Fruit fly (Drosophila melanogaster) whole organism, embryonic: ENCODE measurements around the gene NELF-B.
"Not testable (repeated sequence)": the region's sequence is repeated elsewhere in the genome, so short reads cannot be mapped to it uniquely, and the experiment has no call there.

ENCODE experiments used
- ATbp ChIP-seq: fragments of 200-800 bp; sonication (Bioruptor generic); optimal IDR thresholded peaks from 2 replicates; lab custom pipeline; 2017; ENCODE audit warnings: missing biosample characterization, mild to moderate bottlenecking, missing genetic modification characterization, missing genetic modification reagents
- Atf6 ChIP-seq: fragments of 200-800 bp; sonication (Bioruptor generic); IDR thresholded peaks from 2 replicates; pipeline ENCODE4 v1.3.6; 2022; ENCODE audit warnings: missing biosample characterization, missing genetic modification characterization
- CG10366 ChIP-seq: fragments of 200-800 bp; sonication (Bioruptor generic); IDR thresholded peaks from 2 replicates; pipeline ENCODE4 v1.3.6; 2022; ENCODE audit warnings: missing biosample characterization, missing genetic modification characterization
- CG10959 ChIP-seq: fragments of 200-800 bp; sonication (Bioruptor generic); IDR thresholded peaks from 2 replicates; pipeline ENCODE4 v1.3.6; 2022; ENCODE audit warnings: missing biosample characterization, missing genetic modification characterization
- CG11085 ChIP-seq: fragments of 200-800 bp; sonication (Bioruptor generic); IDR thresholded peaks from 2 replicates; pipeline ENCODE4 v1.3.6; 2022; ENCODE audit warnings: missing biosample characterization, missing genetic modification characterization
- CG11093 ChIP-seq: fragments of 200-800 bp; sonication (Bioruptor generic); IDR thresholded peaks from 3 replicates; pipeline ENCODE4 v1.3.6; 2022; ENCODE audit warnings: missing biosample characterization, missing genetic modification characterization
- CG12071 ChIP-seq: fragments of 200-800 bp; sonication (Bioruptor generic); optimal IDR thresholded peaks from 3 replicates; lab custom pipeline; 2018; ENCODE audit warnings: missing biosample characterization, mild to moderate bottlenecking, missing genetic modification characterization
- CG12659 ChIP-seq: fragments of 200-800 bp; sonication (Bioruptor generic); optimal IDR thresholded peaks from 3 replicates; lab custom pipeline; 2017; ENCODE audit warnings: mild to moderate bottlenecking, missing biosample characterization, missing genetic modification reagents, missing genetic modification characterization
- CG13287 ChIP-seq: fragments of 200-800 bp; sonication (Bioruptor generic); IDR thresholded peaks from 2 replicates; pipeline ENCODE4 v1.3.6; 2022; ENCODE audit warnings: missing biosample characterization, missing genetic modification characterization; ENCODE audit not compliant: partially characterized antibody
- CG13424 ChIP-seq: fragments of 200-800 bp; sonication (Bioruptor generic); optimal IDR thresholded peaks from 2 replicates; lab custom pipeline; 2019; ENCODE audit warnings: missing biosample characterization, mild to moderate bottlenecking, missing genetic modification characterization, moderate library complexity
- CG13624 ChIP-seq: fragments of 200-800 bp; sonication (Bioruptor generic); optimal IDR thresholded peaks from 2 replicates; lab custom pipeline; 2016; ENCODE audit warnings: missing biosample characterization, missing genetic modification characterization
- CG15601 ChIP-seq: fragments of 200-800 bp; sonication (Bioruptor generic); optimal IDR thresholded peaks from 3 replicates; lab custom pipeline; 2019; ENCODE audit warnings: missing biosample characterization, mild to moderate bottlenecking, missing genetic modification characterization, moderate library complexity
- CG1603 ChIP-seq: fragments of 200-800 bp; sonication (Bioruptor generic); optimal IDR thresholded peaks from 2 replicates; lab custom pipeline; 2019; ENCODE audit warnings: missing biosample characterization, mild to moderate bottlenecking, missing genetic modification characterization, moderate library complexity
- CG1647 ChIP-seq: fragments of 200-800 bp; sonication (Bioruptor generic); optimal IDR thresholded peaks from 3 replicates; lab custom pipeline; 2016; ENCODE audit warnings: missing biosample characterization, missing genetic modification characterization
- CG2202 ChIP-seq: fragments of 200-800 bp; sonication (Bioruptor generic); optimal IDR thresholded peaks from 2 replicates; lab custom pipeline; 2018; ENCODE audit warnings: missing biosample characterization, mild to moderate bottlenecking, missing genetic modification characterization
- CG33557 ChIP-seq: fragments of 200-800 bp; sonication (Bioruptor generic); optimal IDR thresholded peaks from 2 replicates; lab custom pipeline; 2019; ENCODE audit warnings: missing biosample characterization, mild to moderate bottlenecking, missing genetic modification characterization, moderate library complexity
- CG4404 ChIP-seq: fragments of 200-800 bp; sonication (Bioruptor generic); IDR thresholded peaks from 2 replicates; pipeline ENCODE4 v1.3.6; 2022; ENCODE audit warnings: missing biosample characterization, missing genetic modification characterization
- CG4854 ChIP-seq: fragments of 200-800 bp; sonication (Bioruptor generic); optimal IDR thresholded peaks from 2 replicates; lab custom pipeline; 2016; ENCODE audit warnings: missing biosample characterization, missing genetic modification characterization, inconsistent platforms
- CG6683 ChIP-seq: fragments of 200-800 bp; sonication (Bioruptor generic); optimal IDR thresholded peaks from 2 replicates; lab custom pipeline; 2017; ENCODE audit warnings: missing biosample characterization, mild to moderate bottlenecking, missing genetic modification characterization, missing genetic modification reagents
- Dbx ChIP-seq: fragments of 200-800 bp; sonication (Bioruptor generic); IDR thresholded peaks from 3 replicates; pipeline ENCODE4 v1.3.6; 2022; ENCODE audit warnings: missing biosample characterization, missing genetic modification characterization
- E2f2 ChIP-seq: fragments of 200-800 bp; sonication (Bioruptor generic); IDR thresholded peaks from 2 replicates; pipeline ENCODE4 v1.3.6; 2022; ENCODE audit warnings: missing biosample characterization, missing genetic modification characterization
- Ets97D ChIP-seq: fragments of 200-800 bp; sonication (Bioruptor generic); optimal IDR thresholded peaks from 3 replicates; lab custom pipeline; 2016; ENCODE audit warnings: missing biosample characterization, missing genetic modification characterization
- Fer2 ChIP-seq: fragments of 200-800 bp; sonication (Bioruptor generic); optimal IDR thresholded peaks from 2 replicates; lab custom pipeline; 2018; ENCODE audit warnings: missing biosample characterization, mild to moderate bottlenecking, missing genetic modification characterization, moderate library complexity
- Gsc ChIP-seq: fragments of 200-800 bp; sonication (Bioruptor generic); IDR thresholded peaks from 2 replicates; pipeline ENCODE4 v1.3.6; 2022; ENCODE audit warnings: missing biosample characterization, missing genetic modification characterization
- Gug ChIP-seq: fragments of 200-800 bp; sonication (Bioruptor generic); IDR thresholded peaks from 4 replicates; pipeline ENCODE4 v1.3.6; 2022; ENCODE audit warnings: missing biosample characterization, missing genetic modification characterization
- Hand ChIP-seq: fragments of 200-800 bp; sonication (Bioruptor generic); optimal IDR thresholded peaks from 2 replicates; lab custom pipeline; 2017; ENCODE audit warnings: mild to moderate bottlenecking, missing biosample characterization, missing genetic modification reagents, missing genetic modification characterization
- MBD-R2 ChIP-seq: fragments of 200-800 bp; sonication (Bioruptor generic); IDR thresholded peaks from 2 replicates; pipeline ENCODE4 v1.3.6; 2022; ENCODE audit warnings: missing biosample characterization, missing genetic modification characterization
- NfI ChIP-seq: fragments of 200-800 bp; sonication (Bioruptor generic); optimal IDR thresholded peaks from 3 replicates; lab custom pipeline; 2018; ENCODE audit warnings: missing biosample characterization, mild to moderate bottlenecking, missing genetic modification characterization, moderate library complexity
- Pdp1 ChIP-seq, 2 experiments: fragments of 200-800 bp; sonication (Bioruptor generic); optimal IDR thresholded peaks; 3 replicates each; lab custom pipeline; 2016; ENCODE audit warnings: missing biosample characterization in 2 of 2, missing genetic modification characterization in 2 of 2, mild to moderate bottlenecking in 1 of 2, moderate library complexity in 1 of 2
- Ptx1 ChIP-seq: fragments of 200-800 bp; sonication (Bioruptor generic); IDR thresholded peaks from 2 replicates; pipeline ENCODE4 v1.3.6; 2022; ENCODE audit warnings: missing biosample characterization, missing genetic modification characterization
- Stat92E ChIP-seq, 3 experiments: fragments of >200 bp in 2 of 3; fragments of 200-800 bp in 1 of 3; sonication (Bioruptor generic) in 1 of 3; optimal IDR thresholded peaks; 2 replicates each; lab custom pipeline; 2017 to 2019; ENCODE audit warnings: missing biosample characterization in 3 of 3, missing genetic modification characterization in 3 of 3, mild to moderate bottlenecking in 1 of 3, moderate library complexity in 1 of 3
- Taf1 ChIP-seq: fragments of 200-800 bp; sonication (Bioruptor generic); IDR thresholded peaks from 2 replicates; pipeline ENCODE4 v1.3.6; 2022; ENCODE audit warnings: missing biosample characterization, missing genetic modification characterization
- al ChIP-seq: fragments of 200-800 bp; sonication (Bioruptor generic); IDR thresholded peaks from 2 replicates; pipeline ENCODE4 v1.3.6; 2022; ENCODE audit warnings: missing biosample characterization, missing genetic modification characterization
- cg ChIP-seq: fragments of 200-800 bp; sonication (Bioruptor generic); optimal IDR thresholded peaks from 3 replicates; lab custom pipeline; 2019; ENCODE audit warnings: missing biosample characterization, mild to moderate bottlenecking, missing genetic modification characterization, moderate library complexity
- ci ChIP-seq: fragments of 200-800 bp; sonication (Bioruptor generic); IDR thresholded peaks from 3 replicates; pipeline ENCODE4 v1.3.6; 2022; ENCODE audit warnings: missing biosample characterization, missing genetic modification characterization
- dati ChIP-seq: fragments of 200-800 bp; sonication (Bioruptor generic); IDR thresholded peaks from 2 replicates; pipeline ENCODE4 v1.3.6; 2022; ENCODE audit warnings: missing biosample characterization, missing genetic modification characterization
- dysf ChIP-seq: fragments of 200-800 bp; sonication (Bioruptor generic); IDR thresholded peaks from 3 replicates; pipeline ENCODE4 v1.3.6; 2022; ENCODE audit warnings: missing biosample characterization, missing genetic modification characterization
- eve ChIP-seq, 2 experiments: fragments of >200 bp; optimal IDR thresholded peaks; 2 replicates each; lab custom pipeline; 2017; ENCODE audit warnings: missing biosample characterization in 2 of 2, missing genetic modification characterization in 2 of 2
- fd64A ChIP-seq: fragments of 200-800 bp; sonication (Bioruptor generic); optimal IDR thresholded peaks from 3 replicates; lab custom pipeline; 2018; ENCODE audit warnings: missing biosample characterization, mild to moderate bottlenecking, missing genetic modification characterization
- grau ChIP-seq: fragments of 200-800 bp; optimal IDR thresholded peaks from 3 replicates; lab custom pipeline; 2019; ENCODE audit warnings: missing biosample characterization, mild to moderate bottlenecking, missing genetic modification characterization, moderate library complexity
- hkb ChIP-seq, 2 experiments: fragments of 200-800 bp in 1 of 2; fragments of >200 bp in 1 of 2; sonication (Bioruptor generic) in 1 of 2; IDR thresholded peaks in 1 of 2; optimal IDR thresholded peaks in 1 of 2; 2 replicates each; pipeline versions ENCODE4 v1.3.6 to Lab custom; 2017 to 2022; ENCODE audit warnings: missing biosample characterization in 1 of 2, missing genetic modification characterization in 1 of 2
- kay ChIP-seq: fragments of 200-800 bp; sonication (Bioruptor generic); optimal IDR thresholded peaks from 2 replicates; lab custom pipeline; 2016; ENCODE audit warnings: missing biosample characterization, missing genetic modification characterization
- nmo ChIP-seq: fragments of 200-800 bp; sonication (Bioruptor generic); optimal IDR thresholded peaks from 2 replicates; lab custom pipeline; 2018; ENCODE audit warnings: missing biosample characterization, mild to moderate bottlenecking, missing genetic modification characterization, moderate library complexity
- pum ChIP-seq: fragments of 200-800 bp; sonication (Bioruptor generic); optimal IDR thresholded peaks from 2 replicates; lab custom pipeline; 2016; ENCODE audit warnings: missing biosample characterization, missing genetic modification characterization
- sens ChIP-seq: fragments of 200-800 bp; sonication (Bioruptor generic); peaks from one replicate; lab custom pipeline; 2016; ENCODE audit warnings: missing biosample characterization, missing genetic modification characterization
- sob ChIP-seq: fragments of 200-800 bp; sonication (Bioruptor generic); IDR thresholded peaks from 2 replicates; pipeline ENCODE4 v1.3.6; 2022; ENCODE audit warnings: missing biosample characterization, missing genetic modification characterization
- sqz ChIP-seq: fragments of 200-800 bp; sonication (Bioruptor generic); optimal IDR thresholded peaks from 3 replicates; lab custom pipeline; 2018; ENCODE audit warnings: missing biosample characterization, mild to moderate bottlenecking, missing genetic modification characterization
- wdn ChIP-seq: fragments of 200-800 bp; sonication (Bioruptor generic); IDR thresholded peaks from 2 replicates; pipeline ENCODE4 v1.3.6; 2022; ENCODE audit warnings: missing biosample characterization, missing genetic modification characterization

NELF-B gene

dm6 chrX:7703001-7703864 lies 24.9 kb downstream of the NELF-B start (continued):
- TF ChIP-seq CG15601 = peak; percentile 54
- TF ChIP-seq Gug (GFP tag; lab: Robert Waterston, UW) = peak; percentile 51
- TF ChIP-seq CG33557 (GFP tag; lab: Kevin White, UChicago) = peak; percentile 24
- TF ChIP-seq CG13624 = peak; percentile 29
- TF ChIP-seq sob (GFP tag; lab: Robert Waterston, UW) = peak; percentile 63
- peak; percentile 96 for TF ChIP-seq nmo
- peak; percentile 22 for TF ChIP-seq Fer2 (tag; lab: Kevin White, UChicago)
- TF ChIP-seq Gsc (GFP tag; lab: Robert Waterston, UW) = peak; percentile 55
- peak; percentile 51; the same call in 1 of the 3 replicates for TF ChIP-seq CG11093 (GFP tag; lab: Robert Waterston, UW)
- TF ChIP-seq CG4404 (GFP tag; lab: Robert Waterston, UW) = peak; percentile 26; the same call in 1 of the 2 replicates
- peak; percentile 44 for TF ChIP-seq al
- peak; percentile 6 for TF ChIP-seq CG6683 (GFP tag; lab: Kevin White, UChicago)
- TF ChIP-seq Taf1 (GFP tag; lab: Robert Waterston, UW) = peak; percentile 65
- peak; percentile 45; the same call in 1 of the 2 replicates for TF ChIP-seq E2f2 (GFP tag; lab: Robert Waterston, UW)
- TF ChIP-seq CG2202 (tag; lab: Kevin White, UChicago) = peak; percentile 72
- peak; percentile 74 for TF ChIP-seq Atf6 (GFP tag; lab: Robert Waterston, UW)
- peak; percentile 79 for TF ChIP-seq Ets97D (GFP tag; lab: Kevin White, UChicago)
- peak; percentile 75 for TF ChIP-seq Ptx1 (GFP tag; lab: Robert Waterston, UW)
- TF ChIP-seq Pdp1 (GFP tag; optimal IDR thresholded peaks at IDR 0.05; lab: Kevin White, UChicago) = peak; percentile 92 to 95
- peak; percentile 73 for TF ChIP-seq CG10366 (GFP tag; lab: Robert Waterston, UW)
- peak; percentile 16; the same call in 1 of the 2 replicates for TF ChIP-seq CG13287 (GFP tag; lab: Robert Waterston, UW)
- peak; percentile 86 for TF ChIP-seq kay (GFP tag; lab: Kevin White, UChicago)
- peak; percentile 40 for TF ChIP-seq CG11085 (GFP tag; lab: Robert Waterston, UW)
- TF ChIP-seq ATbp (GFP tag; lab: Kevin White, UChicago) = peak; percentile 18
- peak; percentile 33 for TF ChIP-seq CG10959 (GFP tag; lab: Robert Waterston, UW)
- TF ChIP-seq Hand (GFP tag; lab: Kevin White, UChicago) = peak; percentile 64
- peak; percentile 47; the same call in 1 of the 2 replicates for TF ChIP-seq MBD-R2 (GFP tag; lab: Robert Waterston, UW)
- peak; percentile 70 for TF ChIP-seq CG13424 (tag; lab: Kevin White, UChicago)
- peak; percentile 95 for TF ChIP-seq pum (GFP tag; lab: Kevin White, UChicago)
- TF ChIP-seq CG1647 (GFP tag; lab: Kevin White, UChicago) = peak; percentile 46
- TF ChIP-seq cg (GFP tag; lab: Kevin White, UChicago) = peak; percentile 86
- TF ChIP-seq NfI = peak; percentile 44
- TF ChIP-seq dati (GFP tag; lab: Robert Waterston, UW) = peak; percentile 30; the same call in 1 of the 2 replicates
- TF ChIP-seq CG1603 = peak; percentile 70
- TF ChIP-seq sqz = peak; percentile 54
- peak in 1 of 2 experiments; percentile 90 for TF ChIP-seq eve (GFP tag; optimal IDR thresholded peaks at IDR 0.05; lab: Kevin White, UChicago)
- TF ChIP-seq Stat92E (GFP tag; optimal IDR thresholded peaks at IDR 0.05; lab: Kevin White, UChicago) = peak in 1 of 3 experiments; percentile 42
- peak; percentile 98 for TF ChIP-seq grau (tag; lab: Kevin White, UChicago)
- TF ChIP-seq CG12659 = peak; percentile 63
- peak; percentile 47 for TF ChIP-seq wdn
- peak; percentile 87 for TF ChIP-seq ci (GFP tag; lab: Robert Waterston, UW)
- peak; percentile 76 for TF ChIP-seq dysf (GFP tag; lab: Robert Waterston, UW)
- peak; percentile 58 for TF ChIP-seq fd64A
- TF ChIP-seq CG4854 (GFP tag; lab: Kevin White, UChicago) = peak; percentile 21
- peak; percentile 99 for TF ChIP-seq sens (GFP tag; lab: Kevin White, UChicago)
- TF ChIP-seq Dbx (GFP tag; lab: Robert Waterston, UW) = peak; percentile 76; the same call in 2 of the 3 replicates
- TF ChIP-seq hkb (optimal IDR thresholded peaks at IDR 0.05; lab: Kevin White, UChicago) = not testable (repeated sequence)
- TF ChIP-seq hkb (GFP tag; IDR thresholded peaks at IDR 0.05; lab: Robert Waterston, UW) = peak; percentile 49
- peak; percentile 69 for TF ChIP-seq CG12071
